Fruit fly (Drosophila melanogaster): ENCODE measurements around the gene CG18577.

CG18577 gene

dm6 chr3R:11224478-11224877, 28.6 kb downstream of the CG18577 start:
- TF ChIP-seq CG17801 (GFP tag; optimal IDR thresholded peaks at IDR 0.05; ENCODE audit: partially characterized antibody), result no peak

- TF ChIP-seq CG17801 (GFP tag; optimal IDR thresholded peaks at IDR 0.05; ENCODE audit: partially characterized antibody), result no peak
Measured at dm6 chr3R:11225220-11225619, 29.3 kb downstream of the CG18577 start, which contains the start of gene scpr-C. Gene scpr-C (plus strand): TSS chr3R:11225520.

dm6 chr3R:11226496-11226895, 30.6 kb downstream of the CG18577 start, which contains the start of gene CG17726:
Gene CG17726 (plus strand): TSS chr3R:11226762.
- peak; percentile 98 for TF ChIP-seq CG17801 (GFP tag; optimal IDR thresholded peaks at IDR 0.05; ENCODE audit: partially characterized antibody)

- TF ChIP-seq CG17801 (GFP tag; optimal IDR thresholded peaks at IDR 0.05; ENCODE audit: partially characterized antibody), result no peak
Measured at dm6 chr3R:11230392-11230791, 34.5 kb downstream of the CG18577 start, which contains the start of gene GCC88. Gene GCC88 (minus strand): TSS chr3R:11230600.

- no peak for TF ChIP-seq CG17801 (GFP tag; optimal IDR thresholded peaks at IDR 0.05; ENCODE audit: partially characterized antibody)
Measured at dm6 chr3R:11231037-11231436, 35.1 kb downstream of the CG18577 start.

- TF ChIP-seq CG17801 (GFP tag; optimal IDR thresholded peaks at IDR 0.05; ENCODE audit: partially characterized antibody), result no peak
Measured at dm6 chr3R:11231705-11232261, 35.9 kb downstream of the CG18577 start, which contains the start of the genes CG17187 and Dph3. Gene CG17187 (minus strand): TSS chr3R:11231879. Gene Dph3 (plus strand): TSS chr3R:11231912.

- TF ChIP-seq CG17801 (GFP tag; optimal IDR thresholded peaks at IDR 0.05; ENCODE audit: partially characterized antibody), result no peak
Measured at dm6 chr3R:11234918-11235371, 39.1 kb downstream of the CG18577 start, which contains the start of the genes Arfip and CG17721. Gene Arfip (minus strand): TSS chr3R:11235013. Gene CG17721 (plus strand): TSS chr3R:11235140.

dm6 chr3R:11236041-11236440, 40.1 kb downstream of the CG18577 start, which contains the start of gene CG31441:
Gene CG31441 (plus strand): TSS chr3R:11236286.
- no peak for TF ChIP-seq CG17801 (GFP tag; optimal IDR thresholded peaks at IDR 0.05; ENCODE audit: partially characterized antibody)

dm6 chr3R:11237598-11237997, 41.7 kb downstream of the CG18577 start, which contains the start of gene CG31388:
Gene CG31388 (plus strand): TSS chr3R:11237815.
- no peak for TF ChIP-seq CG17801 (GFP tag; optimal IDR thresholded peaks at IDR 0.05; ENCODE audit: partially characterized antibody)

dm6 chr3R:11240891-11241290, 45.0 kb downstream of the CG18577 start, which contains the start of the genes scpr-B and scpr-A:
Gene scpr-B (minus strand): TSS chr3R:11240991.
Gene scpr-A (plus strand): TSS chr3R:11241183.
- TF ChIP-seq CG17801 (GFP tag; optimal IDR thresholded peaks at IDR 0.05; ENCODE audit: partially characterized antibody), result no peak

- no peak for TF ChIP-seq CG17801 (GFP tag; optimal IDR thresholded peaks at IDR 0.05; ENCODE audit: partially characterized antibody)
Measured at dm6 chr3R:11243057-11243740, 47.3 kb downstream of the CG18577 start.

dm6 chr3R:11243951-11244660, 48.2 kb downstream of the CG18577 start, which contains the start of the genes CG17734 and CG5214:
Gene CG17734 (minus strand): TSS chr3R:11243999.
Gene CG5214 (plus strand): TSS chr3R:11244302.
- TF ChIP-seq CG17801 (GFP tag; optimal IDR thresholded peaks at IDR 0.05; ENCODE audit: partially characterized antibody), result no peak

dm6 chr3R:11245803-11246202, 49.9 kb downstream of the CG18577 start:
- no peak for TF ChIP-seq CG17801 (GFP tag; optimal IDR thresholded peaks at IDR 0.05; ENCODE audit: partially characterized antibody)

dm6 chr3R:11246865-11247264, 51.0 kb downstream of the CG18577 start:
- no peak for TF ChIP-seq CG17801 (GFP tag; optimal IDR thresholded peaks at IDR 0.05; ENCODE audit: partially characterized antibody)

All from ovary, adult (tissue).